Worm (Caenorhabditis elegans): Measurements from ENCODE around the gene grl-28.

DNA sequence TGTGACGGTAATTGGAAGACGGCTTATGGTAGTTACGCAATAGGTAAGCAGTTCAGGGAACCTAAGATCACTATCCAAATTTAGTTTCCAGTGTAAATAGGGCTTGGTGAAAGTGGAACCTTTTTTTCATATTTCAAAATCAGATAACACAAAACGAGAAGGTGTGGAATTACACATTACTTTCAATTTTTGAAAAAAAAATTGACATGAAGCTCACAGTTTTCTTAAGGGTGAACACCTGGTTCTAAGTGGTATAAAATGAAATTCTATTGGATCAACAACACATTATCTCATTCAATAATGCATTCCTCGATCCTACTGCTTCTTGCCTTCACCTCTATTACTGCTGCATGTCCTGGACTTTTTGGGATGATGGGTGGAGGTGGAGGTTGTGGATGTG is 4.3 kb upstream of the grl-28 start, which contains the start of gene grl-30:
- TF ChIP-seq ref-1 (GFP tag; conservative IDR thresholded peaks at IDR 0.05) (no peak), med-1 (GFP tag; optimal IDR thresholded peaks at IDR 0.05; ENCODE audit: insufficient read depth) (no peak)

Data from whole organism, midembryonic.